Worm (Caenorhabditis elegans): ENCODE data around the gene C27H6.9.

Gene C27H6.9

ce11 chrV:9950861-9951260 lies 31.8 kb upstream of the C27H6.9 start, which contains the start of gene ttr-46:
Gene ttr-46 (plus strand): TSS chrV:9951233.
- TF ChIP-seq spr-1 (tag; optimal IDR thresholded peaks at IDR 0.05) (no peak), ama-1 (optimal IDR thresholded peaks at IDR 0.05) (no peak), dmd-6 (GFP tag; IDR thresholded peaks at IDR 0.05) (no peak; the same call in none of the 2 replicates), unc-39 (tag; optimal IDR thresholded peaks at IDR 0.05) (no peak), lir-3 (tag; optimal IDR thresholded peaks at IDR 0.05) (no peak), lin-39 (tag; optimal IDR thresholded peaks at IDR 0.05) (no peak), pqm-1 (tag; optimal IDR thresholded peaks at IDR 0.05) (peak; percentile 63), vab-7 (GFP tag; IDR thresholded peaks at IDR 0.05) (no peak), nhr-41 (GFP tag; IDR thresholded peaks at IDR 0.05) (no peak), mep-1 (tag; optimal IDR thresholded peaks at IDR 0.05) (no peak), fos-1 (tag; optimal IDR thresholded peaks at IDR 0.05) (no peak), nhr-48 (tag; optimal IDR thresholded peaks at IDR 0.05) (no peak), daf-16 (GFP tag; optimal IDR thresholded peaks at IDR 0.05) (no peak), daf-16 (tag; optimal IDR thresholded peaks at IDR 0.05) (peak; percentile 65), nhr-42 (GFP tag; IDR thresholded peaks at IDR 0.05) (no peak), nhr-28 (tag; optimal IDR thresholded peaks at IDR 0.05) (peak; percentile 53), ces-1 (GFP tag; optimal IDR thresholded peaks at IDR 0.05) (no peak), saeg-2 (GFP tag; IDR thresholded peaks at IDR 0.05) (no peak), madf-5 (GFP tag; IDR thresholded peaks at IDR 0.05) (no peak), Y75B8A.6 (GFP tag; IDR thresholded peaks at IDR 0.05) (no peak), lin-38 (GFP tag; IDR thresholded peaks at IDR 0.05) (no peak), snpc-1.2 (GFP tag; IDR thresholded peaks at IDR 0.05) (no peak)

- TF ChIP-seq aha-1 (tag) (peak; percentile 74), daf-19 (GFP tag; conservative IDR thresholded peaks at IDR 0.05) (no peak), T20F7.1 (GFP tag; optimal IDR thresholded peaks at IDR 0.05) (no peak), ceh-28 (tag; optimal IDR thresholded peaks at IDR 0.05) (no peak), egl-27 (tag; optimal IDR thresholded peaks at IDR 0.05) (no peak), snpc-4 (tag; optimal IDR thresholded peaks at IDR 0.05) (no peak), rbr-2 (tag; optimal IDR thresholded peaks at IDR 0.05) (no peak)
Measured at ce11 chrV:9952396-9952795, 30.3 kb upstream of the C27H6.9 start, which contains the start of gene mam-5. Gene mam-5 (plus strand): TSS chrV:9952699.

ce11 chrV:9958231-9958630 lies 24.4 kb upstream of the C27H6.9 start, which contains the start of gene anmt-3:
Gene anmt-3 (minus strand): TSS chrV:9958331.
- no peak for TF ChIP-seq aly-2 (tag; optimal IDR thresholded peaks at IDR 0.05)

ce11 chrV:9958654-9959053 lies 24.0 kb upstream of the C27H6.9 start:
- no peak for TF ChIP-seq zag-1 (tag; optimal IDR thresholded peaks at IDR 0.05)
- no peak for TF ChIP-seq D1046.2 (GFP tag; IDR thresholded peaks at IDR 0.05)
- no peak for TF ChIP-seq hlh-30 (tag; optimal IDR thresholded peaks at IDR 0.05; ENCODE audit: insufficient read depth)
- TF ChIP-seq gei-8 (GFP tag; optimal IDR thresholded peaks at IDR 0.05) = no peak
- no peak for TF ChIP-seq set-16 (GFP tag; IDR thresholded peaks at IDR 0.05)
- TF ChIP-seq daf-16 (GFP tag; optimal IDR thresholded peaks at IDR 0.05) = peak in 1 of 2 experiments; percentile 83
- no peak for TF ChIP-seq daf-16 (tag; optimal IDR thresholded peaks at IDR 0.05)
- TF ChIP-seq lin-29 (GFP tag; IDR thresholded peaks at IDR 0.05) = no peak
- no peak for TF ChIP-seq zfp-3 (GFP tag; conservative IDR thresholded peaks at IDR 0.05)
- no peak for TF ChIP-seq duxl-1 (tag; optimal IDR thresholded peaks at IDR 0.05; ENCODE audit: poor library complexity)
- no peak for TF ChIP-seq madf-9 (GFP tag; conservative IDR thresholded peaks at IDR 0.05)
- TF ChIP-seq snpc-4 (tag; optimal IDR thresholded peaks at IDR 0.05) = no peak
- TF ChIP-seq ces-1 (GFP tag; optimal IDR thresholded peaks at IDR 0.05) = no peak
- no peak for TF ChIP-seq Y105C5A.15 (GFP tag; IDR thresholded peaks at IDR 0.05)
- TF ChIP-seq nhr-11 (tag; optimal IDR thresholded peaks at IDR 0.05) = peak; percentile 56
- TF ChIP-seq daf-12 (tag; optimal IDR thresholded peaks at IDR 0.05) = no peak
- TF ChIP-seq hlh-11 (tag; optimal IDR thresholded peaks at IDR 0.05) = peak; percentile 58
- no peak for TF ChIP-seq dve-1 (tag; optimal IDR thresholded peaks at IDR 0.05; ENCODE audit: insufficient read depth)
- TF ChIP-seq aha-1 (tag) = peak; percentile 21
- no peak for TF ChIP-seq lin-13 (GFP tag; optimal IDR thresholded peaks at IDR 0.05)
- TF ChIP-seq nhr-41 (GFP tag; IDR thresholded peaks at IDR 0.05) = no peak
- no peak for TF ChIP-seq zip-11 (GFP tag; IDR thresholded peaks at IDR 0.05)
- no peak for TF ChIP-seq ceh-32 (tag; optimal IDR thresholded peaks at IDR 0.05; ENCODE audit: poor library complexity)
- TF ChIP-seq madf-5 (GFP tag; IDR thresholded peaks at IDR 0.05) = no peak
- TF ChIP-seq vab-7 (GFP tag; IDR thresholded peaks at IDR 0.05) = no peak
- no peak for TF ChIP-seq jun-1 (tag; optimal IDR thresholded peaks at IDR 0.05)

Measured in whole organism, L4 larva.